Fruit fly (Drosophila melanogaster) whole organism, embryonic: Measurements from ENCODE around the gene CG9021.
A peak's percentile ranks its signal among the peaks of the same experiment; 100 is the strongest.

Experiments used
- Aef1 ChIP-seq: fragments of 200-800 bp; sonication (Bioruptor generic); IDR thresholded peaks from 3 replicates; pipeline ENCODE4 v1.3.6; 2022; ENCODE audit warnings: missing biosample characterization, missing genetic modification characterization
- CG12236 ChIP-seq: fragments of 200-800 bp; sonication (Bioruptor generic); optimal IDR thresholded peaks from 2 replicates; lab custom pipeline; 2016; ENCODE audit warnings: missing biosample characterization, missing genetic modification characterization
- CG13123 ChIP-seq: fragments of 200-800 bp; sonication (Bioruptor generic); optimal IDR thresholded peaks from 2 replicates; lab custom pipeline; 2016; ENCODE audit warnings: missing biosample characterization, missing genetic modification characterization
- CG14014 ChIP-seq: fragments of 200-800 bp; sonication (Bioruptor generic); IDR thresholded peaks from 2 replicates; pipeline ENCODE4 v1.3.6; 2022; ENCODE audit warnings: missing biosample characterization, missing genetic modification characterization
- CG1529 ChIP-seq: fragments of 200-800 bp; sonication (Bioruptor generic); optimal IDR thresholded peaks from 3 replicates; lab custom pipeline; 2018; ENCODE audit warnings: missing biosample characterization, missing genetic modification characterization
- CG1603 ChIP-seq: fragments of 200-800 bp; sonication (Bioruptor generic); optimal IDR thresholded peaks from 2 replicates; lab custom pipeline; 2019; ENCODE audit warnings: missing biosample characterization, mild to moderate bottlenecking, missing genetic modification characterization, moderate library complexity
- CG17829 ChIP-seq: fragments of 200-800 bp; optimal IDR thresholded peaks from 2 replicates; lab custom pipeline; 2019; ENCODE audit warnings: missing biosample characterization, mild to moderate bottlenecking, missing genetic modification characterization, moderate library complexity
- CG3163 ChIP-seq: fragments of 200-800 bp; sonication (Bioruptor generic); optimal IDR thresholded peaks from 3 replicates; lab custom pipeline; 2016; ENCODE audit warnings: missing biosample characterization, missing genetic modification characterization
- CG4820 ChIP-seq: fragments of 200-800 bp; sonication (Bioruptor generic); optimal IDR thresholded peaks from 3 replicates; lab custom pipeline; 2016; ENCODE audit warnings: missing biosample characterization, missing genetic modification characterization
- CG6254 ChIP-seq: fragments of 200-800 bp; sonication (Bioruptor generic); optimal IDR thresholded peaks from 3 replicates; lab custom pipeline; 2017; ENCODE audit warnings: mild to moderate bottlenecking, missing biosample characterization, missing genetic modification reagents, missing genetic modification characterization
- CG7271 ChIP-seq: fragments of 200-800 bp; sonication (Bioruptor generic); optimal IDR thresholded peaks from 2 replicates; lab custom pipeline; 2018; ENCODE audit warnings: missing biosample characterization, mild to moderate bottlenecking, missing genetic modification characterization, moderate library complexity
- CG8290 ChIP-seq, 3 experiments: fragments of 200-800 bp; sonication (Bioruptor generic); optimal IDR thresholded peaks; 2 replicates each; lab custom pipeline; 2016 to 2019; ENCODE audit warnings: missing biosample characterization in 3 of 3, missing genetic modification characterization in 3 of 3, mild to moderate bottlenecking in 2 of 3, moderate library complexity in 1 of 3
- Doc2 ChIP-seq: fragments of 200-800 bp; sonication (Bioruptor generic); IDR thresholded peaks from 2 replicates; pipeline ENCODE4 v1.3.6; 2022; ENCODE audit warnings: missing biosample characterization, missing genetic modification characterization
- Drgx ChIP-seq: fragments of 200-800 bp; sonication (Bioruptor generic); IDR thresholded peaks from 2 replicates; pipeline ENCODE4 v1.3.6; 2022; ENCODE audit warnings: missing biosample characterization, missing genetic modification characterization
- Eip74EF ChIP-seq, 2 experiments: fragments of 200-800 bp in 1 of 2; fragments of >200 bp in 1 of 2; sonication (Bioruptor generic) in 1 of 2; optimal IDR thresholded peaks; 2 replicates each; lab custom pipeline; 2017 to 2019; ENCODE audit warnings: missing biosample characterization in 2 of 2, missing genetic modification characterization in 2 of 2, mild to moderate bottlenecking in 1 of 2, moderate library complexity in 1 of 2
- Ets97D ChIP-seq: fragments of 200-800 bp; sonication (Bioruptor generic); optimal IDR thresholded peaks from 3 replicates; lab custom pipeline; 2016; ENCODE audit warnings: missing biosample characterization, missing genetic modification characterization
- Ssrp ChIP-seq: fragments of 200-800 bp; sonication (Bioruptor generic); optimal IDR thresholded peaks from 2 replicates; lab custom pipeline; 2018; ENCODE audit warnings: missing biosample characterization, mild to moderate bottlenecking, missing genetic modification characterization, moderate library complexity
- Xbp1 ChIP-seq: fragments of 200-800 bp; sonication (Bioruptor generic); optimal IDR thresholded peaks from 3 replicates; lab custom pipeline; 2016; ENCODE audit warnings: missing biosample characterization, mild to moderate bottlenecking, missing genetic modification characterization
- dan ChIP-seq: fragments of 200-800 bp; sonication (Bioruptor generic); IDR thresholded peaks from 2 replicates; pipeline ENCODE4 v1.3.6; 2022; ENCODE audit warnings: missing biosample characterization, missing genetic modification characterization
- dati ChIP-seq: fragments of 200-800 bp; sonication (Bioruptor generic); IDR thresholded peaks from 2 replicates; pipeline ENCODE4 v1.3.6; 2022; ENCODE audit warnings: missing biosample characterization, missing genetic modification characterization
- dmrt11E ChIP-seq: fragments of 200-800 bp; sonication (Bioruptor generic); optimal IDR thresholded peaks from 3 replicates; lab custom pipeline; 2018; ENCODE audit warnings: missing biosample characterization, mild to moderate bottlenecking, missing genetic modification characterization, moderate library complexity
- ken ChIP-seq: fragments of 200-800 bp; sonication (Bioruptor generic); IDR thresholded peaks from 3 replicates; pipeline ENCODE4 v1.3.6; 2022; ENCODE audit warnings: missing biosample characterization, missing genetic modification characterization
- mld ChIP-seq: fragments of 200-800 bp; sonication (Bioruptor generic); IDR thresholded peaks from 3 replicates; pipeline ENCODE4 v1.3.6; 2022; ENCODE audit warnings: missing biosample characterization, missing genetic modification characterization; ENCODE audit not compliant: partially characterized antibody
- pnt ChIP-seq: fragments of 200-800 bp; sonication (Bioruptor generic); optimal IDR thresholded peaks from 3 replicates; lab custom pipeline; 2016; ENCODE audit warnings: missing biosample characterization, missing genetic modification characterization
- pum ChIP-seq: fragments of 200-800 bp; sonication (Bioruptor generic); optimal IDR thresholded peaks from 2 replicates; lab custom pipeline; 2016; ENCODE audit warnings: missing biosample characterization, missing genetic modification characterization
- schlank ChIP-seq: fragments of 200-800 bp; sonication (Bioruptor generic); optimal IDR thresholded peaks from 2 replicates; lab custom pipeline; 2018; ENCODE audit warnings: missing biosample characterization, mild to moderate bottlenecking, missing genetic modification characterization
- sens ChIP-seq: fragments of 200-800 bp; sonication (Bioruptor generic); peaks from one replicate; lab custom pipeline; 2016; ENCODE audit warnings: missing biosample characterization, missing genetic modification characterization
- sob ChIP-seq: fragments of 200-800 bp; sonication (Bioruptor generic); IDR thresholded peaks from 2 replicates; pipeline ENCODE4 v1.3.6; 2022; ENCODE audit warnings: missing biosample characterization, missing genetic modification characterization
- tio ChIP-seq: fragments of 200-800 bp; sonication (Bioruptor generic); optimal IDR thresholded peaks from 2 replicates; lab custom pipeline; 2017; ENCODE audit warnings: missing biosample characterization, missing genetic modification characterization, inconsistent platforms
- zen ChIP-seq: fragments of 200-800 bp; sonication (Bioruptor generic); optimal IDR thresholded peaks from 3 replicates; lab custom pipeline; 2018; ENCODE audit warnings: missing biosample characterization, mild to moderate bottlenecking, missing genetic modification characterization, moderate library complexity
- zfh1 ChIP-seq: fragments of 200-800 bp; sonication (Bioruptor generic); IDR thresholded peaks from 3 replicates; pipeline ENCODE4 v1.3.6; 2022; ENCODE audit warnings: missing biosample characterization, missing genetic modification characterization

Gene CG9021

DNA sequence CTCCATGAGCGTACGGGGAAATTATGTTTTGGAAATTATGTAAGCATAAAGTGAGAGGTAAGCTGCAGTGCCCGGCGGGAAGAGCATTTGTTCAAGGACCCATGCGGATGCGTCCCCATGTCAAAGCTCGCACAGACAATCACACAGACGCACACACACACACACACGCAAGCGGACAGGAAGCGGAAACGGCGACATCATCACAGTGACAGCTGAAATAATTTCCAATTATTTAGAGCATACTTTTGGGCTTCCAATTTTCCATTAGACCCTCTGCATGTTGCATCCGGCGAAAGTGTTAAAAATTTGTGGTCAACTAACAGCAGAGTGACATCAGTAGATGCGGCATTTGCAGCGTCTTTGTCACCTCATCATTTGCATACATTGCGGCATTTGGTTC is 37.7 kb downstream of the CG9021 start (continued):
- TF ChIP-seq Ssrp (tag; lab: Kevin White, UChicago) (no peak), Eip74EF (GFP tag; optimal IDR thresholded peaks at IDR 0.05; lab: Kevin White, UChicago) (no peak), pnt (GFP tag; lab: Kevin White, UChicago) (no peak), CG4820 (GFP tag; lab: Kevin White, UChicago) (no peak), schlank (tag; lab: Kevin White, UChicago) (no peak), CG7271 (peak; percentile 65), sens (GFP tag; lab: Kevin White, UChicago) (peak; percentile 60), CG1603 (peak; percentile 30), CG8290 (GFP tag; optimal IDR thresholded peaks at IDR 0.05; lab: Kevin White, UChicago) (no peak), CG8290 (tag; optimal IDR thresholded peaks at IDR 0.05; lab: Kevin White, UChicago) (peak in 1 of 2 experiments; percentile 44), Xbp1 (GFP tag; lab: Kevin White, UChicago) (no peak), Drgx (GFP tag; lab: Robert Waterston, UW) (peak; percentile 26; the same call in 1 of the 2 replicates), tio (GFP tag; lab: Kevin White, UChicago) (no peak), CG3163 (GFP tag; lab: Kevin White, UChicago) (no peak), zen (tag; lab: Kevin White, UChicago) (peak; percentile 17), Ets97D (GFP tag; lab: Kevin White, UChicago) (peak; percentile 84), zfh1 (GFP tag; lab: Robert Waterston, UW) (0 out of 3 replicates have a peak, but pooled peaks have one; percentile 36), ken (0 out of 3 replicates have a peak, but pooled peaks have one; percentile 18), Aef1 (GFP tag; lab: Robert Waterston, UW) (no peak), CG13123 (GFP tag; lab: Kevin White, UChicago) (no peak), mld (0 out of 3 replicates have a peak, but pooled peaks have one; percentile 14)

dm6 chr2L:5856786-5857185 is 47.7 kb downstream of the CG9021 start:
- TF ChIP-seq sob (no peak), CG14014 (GFP tag; lab: Robert Waterston, UW) (no peak), dan (no peak), dati (no peak), Doc2 (GFP tag; lab: Robert Waterston, UW) (no peak), CG17829 (tag; lab: Kevin White, UChicago) (no peak), CG6254 (no peak), CG12236 (no peak), dmrt11E (tag; lab: Kevin White, UChicago) (no peak), CG1529 (GFP tag; lab: Kevin White, UChicago) (no peak), pum (GFP tag; lab: Kevin White, UChicago) (no peak)
